Worm (Caenorhabditis elegans) whole organism, L2 larva: ENCODE data around the gene bath-9.
A peak's percentile ranks its signal among the peaks of the same experiment; 100 is the strongest.

Source experiments
- C34F6.9 ChIP-seq: fragments of 150-350 bp; optimal IDR thresholded peaks from 2 replicates; lab custom pipeline; 2014; ENCODE audit warnings: missing biosample characterization, missing genetic modification characterization
- F13H6.1 ChIP-seq: sonication (generic microtip); optimal IDR thresholded peaks from 2 replicates; lab custom pipeline; 2016; ENCODE audit warnings: missing genetic modification characterization, missing compliant biosample characterization
- aly-2 ChIP-seq: fragments of 150-350 bp; optimal IDR thresholded peaks from 2 replicates; lab custom pipeline; 2014; ENCODE audit warnings: missing biosample characterization, missing genetic modification characterization
- ama-1 ChIP-seq: fragments of 150-350 bp; optimal IDR thresholded peaks from 2 replicates; lab custom pipeline; 2018; ENCODE audit warnings: inconsistent platforms
- ceh-16 ChIP-seq: fragments of 150-350 bp; optimal IDR thresholded peaks from 2 replicates; lab custom pipeline; 2014; ENCODE audit warnings: missing biosample characterization, missing genetic modification characterization
- egl-27 ChIP-seq: sonication (generic microtip); optimal IDR thresholded peaks from 3 replicates; lab custom pipeline; 2017; ENCODE audit warnings: missing biosample characterization, missing genetic modification reagents, missing genetic modification characterization
- elt-1 ChIP-seq: fragments of 150-350 bp; optimal IDR thresholded peaks from 2 replicates; lab custom pipeline; 2014; ENCODE audit warnings: missing biosample characterization, missing genetic modification characterization
- elt-3 ChIP-seq: sonication (generic microtip); optimal IDR thresholded peaks from 2 replicates; lab custom pipeline; 2017; ENCODE audit warnings: missing biosample characterization, missing genetic modification characterization
- fos-1 ChIP-seq: fragments of 150-350 bp; optimal IDR thresholded peaks from 2 replicates; lab custom pipeline; 2014; ENCODE audit warnings: missing biosample characterization, missing genetic modification characterization
- gmeb-1 ChIP-seq: fragments of 150-350 bp; optimal IDR thresholded peaks from 2 replicates; lab custom pipeline; 2014; ENCODE audit warnings: missing biosample characterization, missing genetic modification characterization
- lin-11 ChIP-seq: fragments of 150-350 bp; sonication (generic microtip); optimal IDR thresholded peaks from 2 replicates; lab custom pipeline; 2014; ENCODE audit warnings: missing biosample characterization, missing genetic modification characterization, inconsistent platforms, mixed read lengths
- lin-39 ChIP-seq: fragments of 150-350 bp; optimal IDR thresholded peaks from 2 replicates; lab custom pipeline; 2014; ENCODE audit warnings: missing biosample characterization, missing genetic modification reagents, missing genetic modification characterization
- lsy-2 ChIP-seq, 2 experiments: fragments of 150-350 bp in 1 of 2; sonication (generic microtip) in 1 of 2; optimal IDR thresholded peaks; 2 replicates each; lab custom pipeline; 2014 to 2017; ENCODE audit warnings: missing biosample characterization in 2 of 2, missing genetic modification characterization in 2 of 2
- mab-5 ChIP-seq: fragments of 150-350 bp; optimal IDR thresholded peaks from 2 replicates; lab custom pipeline; 2014; ENCODE audit warnings: missing biosample characterization, missing genetic modification characterization
- nhr-10 ChIP-seq: sonication (generic microtip); optimal IDR thresholded peaks from 2 replicates; lab custom pipeline; 2017; ENCODE audit warnings: missing biosample characterization, missing genetic modification characterization
- nhr-129 ChIP-seq: fragments of 150-350 bp; optimal IDR thresholded peaks from 2 replicates; lab custom pipeline; 2014; ENCODE audit warnings: missing biosample characterization, missing genetic modification characterization
- nhr-23 ChIP-seq: fragments of 150-350 bp; optimal IDR thresholded peaks from 2 replicates; lab custom pipeline; 2014; ENCODE audit warnings: missing biosample characterization, missing genetic modification reagents, missing genetic modification characterization
- nhr-237 ChIP-seq: fragments of 150-350 bp; optimal IDR thresholded peaks from 2 replicates; lab custom pipeline; 2014; ENCODE audit warnings: missing biosample characterization, missing genetic modification characterization
- nhr-6 ChIP-seq: fragments of 150-350 bp; optimal IDR thresholded peaks from 2 replicates; lab custom pipeline; 2014; ENCODE audit warnings: missing biosample characterization, missing genetic modification characterization
- nhr-77 ChIP-seq: fragments of 150-350 bp; optimal IDR thresholded peaks from 2 replicates; lab custom pipeline; 2014; ENCODE audit warnings: missing biosample characterization, missing genetic modification characterization
- sem-4 ChIP-seq: fragments of 150-350 bp; optimal IDR thresholded peaks from 2 replicates; lab custom pipeline; 2014; ENCODE audit warnings: missing biosample characterization, missing genetic modification reagents, missing genetic modification characterization
- skn-1 ChIP-seq: sonication (generic microtip); optimal IDR thresholded peaks from 2 replicates; lab custom pipeline; 2017; ENCODE audit warnings: missing biosample characterization, missing genetic modification characterization
- sma-3 ChIP-seq: sonication (generic microtip); optimal IDR thresholded peaks from 2 replicates; lab custom pipeline; 2016; ENCODE audit warnings: missing genetic modification reagents, missing genetic modification characterization, missing compliant biosample characterization
- snpc-4 ChIP-seq: fragments of 150-350 bp; optimal IDR thresholded peaks from 2 replicates; lab custom pipeline; 2014; ENCODE audit warnings: missing biosample characterization, missing genetic modification characterization
- unc-39 ChIP-seq: fragments of 150-350 bp; optimal IDR thresholded peaks from 2 replicates; lab custom pipeline; 2014; ENCODE audit warnings: missing biosample characterization, missing genetic modification characterization
- unc-55 ChIP-seq: fragments of 150-350 bp; sonication (generic microtip); optimal IDR thresholded peaks from 3 replicates; lab custom pipeline; 2014; ENCODE audit warnings: missing biosample characterization, missing genetic modification reagents, missing genetic modification characterization
- unc-62 ChIP-seq: fragments of 150-350 bp; optimal IDR thresholded peaks from 2 replicates; lab custom pipeline; 2014; ENCODE audit warnings: missing biosample characterization, missing genetic modification reagents, missing genetic modification characterization
- zag-1 ChIP-seq: fragments of 150-350 bp; optimal IDR thresholded peaks from 2 replicates; lab custom pipeline; 2014; ENCODE audit warnings: missing biosample characterization, missing genetic modification characterization
- ztf-1 ChIP-seq: fragments of 200-800 bp; sonication (Bioruptor generic); conservative IDR thresholded peaks from 2 replicates; pipeline ENCODE4 v1.3.6; 2022; ENCODE audit warnings: missing genetic modification characterization, missing compliant biosample characterization
- ztf-11 ChIP-seq: sonication (generic microtip); optimal IDR thresholded peaks from 2 replicates; lab custom pipeline; 2017; ENCODE audit warnings: missing biosample characterization, missing genetic modification characterization

The bath-9 gene

ce11 chrII:3347940-3348610 lies 28.8 kb upstream of the bath-9 start, which contains the start of the genes F14D2.14 and bath-29:
F14D2.14 (minus strand) TSS chrII:3347990.
bath-29 (plus strand) TSS chrII:3348560.
- TF ChIP-seq fos-1 (no peak), nhr-77 (tag; lab: Kevin White, UChicago) (no peak), ceh-16 (no peak), lin-39 (tag; lab: Kevin White, UChicago) (no peak), aly-2 (tag; lab: Kevin White, UChicago) (no peak), lsy-2 (tag; optimal IDR thresholded peaks at IDR 0.05; lab: Kevin White, UChicago) (no peak), egl-27 (tag; lab: Kevin White, UChicago) (no peak), lin-11 (no peak), snpc-4 (no peak), elt-3 (tag; lab: Kevin White, UChicago) (no peak), unc-39 (tag; lab: Kevin White, UChicago) (no peak)
- TF ChIP-seq, all 48 proteins: peak for 0

DNA sequence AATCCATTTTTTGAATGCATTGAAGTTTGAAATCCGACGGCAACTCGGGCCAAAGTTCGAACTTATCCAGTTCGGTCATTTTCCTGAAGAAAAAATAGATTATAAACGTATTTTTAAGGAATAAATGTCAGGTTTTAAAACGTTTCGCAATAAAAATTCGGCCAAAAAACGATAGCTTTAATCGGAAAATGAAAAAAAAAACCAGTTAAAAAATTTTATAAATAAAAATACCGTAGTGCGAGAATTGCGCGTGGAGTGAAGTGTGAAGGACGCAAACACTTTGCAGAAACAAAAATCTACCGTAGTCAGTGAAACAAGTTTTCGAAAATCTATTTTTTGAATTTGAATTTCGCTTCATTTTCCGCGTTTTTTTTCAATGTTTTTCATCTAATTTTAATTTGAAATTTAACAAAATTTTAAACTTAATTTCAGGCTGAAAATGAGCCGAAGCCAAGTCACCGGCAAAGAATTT lies 27.0 kb upstream of the bath-9 start, which contains the start of gene F14D2.8:
Gene F14D2.8 (minus strand): TSS at position 51 of the 472 bp plus-strand sequence.
- TF ChIP-seq snpc-4, result no peak

DNA sequence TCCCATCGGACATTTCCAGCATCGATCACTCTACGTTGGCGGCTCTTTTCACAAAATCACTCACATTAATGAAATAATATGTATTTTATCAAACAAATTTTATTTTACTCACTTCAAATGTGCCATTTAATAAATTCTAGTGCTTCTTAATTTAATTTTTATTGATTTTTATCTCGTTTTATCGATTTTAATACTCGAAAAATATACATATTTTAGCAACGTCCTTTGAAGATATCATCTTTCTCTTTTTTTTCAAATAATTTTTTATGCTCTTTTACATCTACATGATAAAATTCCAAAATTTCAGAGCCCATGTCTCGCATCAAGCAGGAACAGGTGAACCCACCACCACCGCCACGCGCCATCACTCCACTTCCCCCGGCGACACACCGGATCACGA lies 18.1 kb upstream of the bath-9 start, which contains the start of the genes lido-14 and bath-27:
Gene lido-14 (plus strand): TSS at position 301 of the 400 bp plus-strand sequence.
Gene bath-27 (plus strand): TSS at position 306 of the 400 bp plus-strand sequence.
- TF ChIP-seq nhr-10 (tag; lab: Kevin White, UChicago), result no peak
- no peak for TF ChIP-seq nhr-77 (tag; lab: Kevin White, UChicago)
- TF ChIP-seq ztf-1 (GFP tag; lab: Robert Waterston, UW), result no peak
- TF ChIP-seq lin-11, result no peak
- no peak for TF ChIP-seq unc-55
- no peak for TF ChIP-seq ztf-11 (tag; lab: Kevin White, UChicago)
- TF ChIP-seq nhr-6 (tag; lab: Kevin White, UChicago), result no peak
- TF ChIP-seq sem-4 (tag; lab: Kevin White, UChicago), result no peak
- no peak for TF ChIP-seq nhr-23 (tag; lab: Kevin White, UChicago)
- TF ChIP-seq gmeb-1 (tag; lab: Kevin White, UChicago), result no peak
- no peak for TF ChIP-seq zag-1 (tag; lab: Kevin White, UChicago)
- no peak for TF ChIP-seq mab-5 (tag; lab: Kevin White, UChicago)

- no peak for TF ChIP-seq nhr-237 (tag; lab: Kevin White, UChicago)
- TF ChIP-seq unc-62, result no peak
- TF ChIP-seq elt-3 (tag; lab: Kevin White, UChicago), result no peak
- TF ChIP-seq F13H6.1 (tag; lab: Kevin White, UChicago), result no peak
Measured at ce11 chrII:3367100-3367499, 9.8 kb upstream of the bath-9 start, which contains the start of gene Y49F6C.6. Y49F6C.6 (minus strand) TSS chrII:3367200.

DNA sequence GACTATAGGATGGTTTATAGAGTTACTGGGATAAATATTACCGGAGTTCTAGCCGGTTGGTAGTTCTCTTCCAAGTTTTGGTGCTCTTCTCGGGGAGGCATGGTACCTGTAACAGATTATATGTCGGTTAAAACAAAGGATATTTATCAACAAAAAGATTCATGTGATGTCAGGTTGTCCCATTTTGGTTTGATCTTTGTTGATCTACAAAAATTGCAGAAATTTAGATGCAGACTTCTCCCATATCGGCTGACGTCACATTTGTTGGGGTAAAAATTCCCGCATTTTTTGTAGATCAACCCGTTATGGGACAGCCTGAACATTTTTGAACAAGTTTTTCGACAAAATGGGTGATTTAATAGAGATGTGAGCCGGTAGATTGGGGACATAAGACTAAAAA lies 8.8 kb upstream of the bath-9 start, which contains the start of gene Y49F6C.7:
Gene Y49F6C.7 (minus strand): TSS at position 101 of the 400 bp plus-strand sequence.
- TF ChIP-seq elt-3 (tag; lab: Kevin White, UChicago), result no peak
- TF ChIP-seq elt-1 (tag; lab: Kevin White, UChicago), result no peak
- no peak for TF ChIP-seq C34F6.9
- no peak for TF ChIP-seq gmeb-1 (tag; lab: Kevin White, UChicago)
- no peak for TF ChIP-seq lsy-2 (tag; optimal IDR thresholded peaks at IDR 0.05; lab: Kevin White, UChicago)
- no peak for TF ChIP-seq F13H6.1 (tag; lab: Kevin White, UChicago)
- no peak for TF ChIP-seq ama-1 (lab: Kevin White, UChicago)
- no peak for TF ChIP-seq skn-1 (tag; lab: Kevin White, UChicago)
- TF ChIP-seq nhr-129 (tag; lab: Kevin White, UChicago), result no peak
- no peak for TF ChIP-seq sma-3 (GFP tag; lab: Kevin White, UChicago)
- TF ChIP-seq zag-1 (tag; lab: Kevin White, UChicago), result no peak
- no peak for TF ChIP-seq ceh-16

DNA sequence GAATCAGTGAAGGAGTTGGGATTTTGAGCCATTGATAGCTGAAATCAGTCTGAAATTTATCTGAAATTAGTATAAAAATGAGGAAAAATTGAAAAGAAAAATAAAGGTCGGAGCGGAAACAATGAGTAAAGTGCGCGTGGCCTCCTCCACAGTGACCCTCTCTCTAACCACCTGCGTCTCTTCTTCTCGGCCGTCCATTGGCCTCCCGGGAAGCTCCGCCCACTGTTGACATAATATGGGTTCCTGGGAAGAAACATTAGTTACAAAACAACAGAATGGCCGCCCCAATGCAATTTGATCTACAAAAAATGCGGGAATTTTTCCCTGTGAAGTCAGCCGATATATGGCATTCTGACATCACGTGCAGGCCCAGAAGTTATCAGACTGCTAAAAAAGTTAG lies 6.8 kb upstream of the bath-9 start, which contains the start of gene Y49F6C.8:
Gene Y49F6C.8 (minus strand): TSS at position 51 of the 400 bp plus-strand sequence.
- peak in 1 of 2 experiments; percentile 41 for TF ChIP-seq lsy-2 (tag; optimal IDR thresholded peaks at IDR 0.05; lab: Kevin White, UChicago)
- no peak for TF ChIP-seq ztf-11 (tag; lab: Kevin White, UChicago)
